Fruit fly (Drosophila melanogaster) whole organism, pupa: Measurements from ENCODE around the gene Nct.

Source experiments
- CG15710 ChIP-seq: fragments of 200-800 bp; sonication (Bioruptor generic); optimal IDR thresholded peaks from 2 replicates; lab custom pipeline; 2018; ENCODE audit warnings: missing biosample characterization, mild to moderate bottlenecking, missing genetic modification characterization, moderate library complexity
- CG17806 ChIP-seq: fragments of 200-800 bp; sonication (Bioruptor generic); optimal IDR thresholded peaks from 2 replicates; lab custom pipeline; 2018; ENCODE audit warnings: missing biosample characterization, mild to moderate bottlenecking, missing genetic modification characterization, moderate library complexity
- CG32121 ChIP-seq: fragments of 200-800 bp; sonication (Bioruptor generic); IDR thresholded peaks from 2 replicates; pipeline ENCODE4 v1.3.6; 2022; ENCODE audit warnings: missing biosample characterization, missing genetic modification characterization
- CG4496 ChIP-seq: fragments of 200-800 bp; sonication (Bioruptor generic); IDR thresholded peaks from 3 replicates; pipeline ENCODE4 v1.3.6; 2022; ENCODE audit warnings: missing biosample characterization, missing genetic modification characterization
- CG9948 ChIP-seq: fragments of 200-800 bp; sonication (Bioruptor generic); optimal IDR thresholded peaks from 2 replicates; lab custom pipeline; 2018; ENCODE audit warnings: missing biosample characterization, mild to moderate bottlenecking, missing genetic modification characterization, moderate library complexity
- EcR ChIP-seq: fragments of 200-800 bp; sonication (Bioruptor generic); optimal IDR thresholded peaks from 3 replicates; lab custom pipeline; 2019; ENCODE audit warnings: missing biosample characterization, missing genetic modification characterization, mild to moderate bottlenecking, moderate library complexity, missing genetic modification reagents
- Snoo ChIP-seq: fragments of 200-800 bp; sonication (Bioruptor generic); optimal IDR thresholded peaks from 3 replicates; lab custom pipeline; 2017; ENCODE audit warnings: missing biosample characterization, mild to moderate bottlenecking, missing genetic modification characterization, inconsistent platforms

dm6 chr3R:24867956-24868355 is 16.6 kb downstream of the Nct start:
- TF ChIP-seq CG15710 (tag; lab: Kevin White, UChicago), result no peak
- no peak for TF ChIP-seq CG4496 (GFP tag; lab: Robert Waterston, UW)
- TF ChIP-seq EcR (GFP tag; lab: Kevin White, UChicago), result no peak
- TF ChIP-seq CG17806 (tag; lab: Kevin White, UChicago), result no peak
- TF ChIP-seq CG32121, result no peak
- TF ChIP-seq CG9948 (tag; lab: Kevin White, UChicago), result no peak
- no peak for TF ChIP-seq Snoo
